Fruit fly (Drosophila melanogaster): ENCODE results near the gene CG14082.
A peak's percentile ranks its signal among the peaks of the same experiment; 100 is the strongest.

The CG14082 gene

dm6 chr3L:19172192-19172824, 33.5 kb upstream of the CG14082 start:
- TF ChIP-seq Hnf4 (GFP tag; optimal IDR thresholded peaks at IDR 0.05) (peak; percentile 63), lola (GFP tag; optimal IDR thresholded peaks at IDR 0.05) (no peak), Jra (GFP tag; optimal IDR thresholded peaks at IDR 0.05) (peak; percentile 11), rgr (GFP tag; optimal IDR thresholded peaks at IDR 0.05) (peak; percentile 71), CG32264 (GFP tag; optimal IDR thresholded peaks at IDR 0.05) (peak; percentile 67), N (GFP tag; optimal IDR thresholded peaks at IDR 0.05) (no peak), Myc (optimal IDR thresholded peaks at IDR 0.05) (no peak), tai (GFP tag; optimal IDR thresholded peaks at IDR 0.05) (peak; percentile 79), dsf (GFP tag; optimal IDR thresholded peaks at IDR 0.05; ENCODE audit: borderline replicate concordance) (no peak), GATAd (GFP tag; optimal IDR thresholded peaks at IDR 0.05) (no peak), fru (GFP tag; optimal IDR thresholded peaks at IDR 0.05) (peak; percentile 81), Hr83 (GFP tag; optimal IDR thresholded peaks at IDR 0.05; ENCODE audit: poor library complexity, severe bottlenecking) (no peak), dl (GFP tag; optimal IDR thresholded peaks at IDR 0.05; ENCODE audit: insufficient read depth in 1 of 2, partially characterized antibody in 2 of 2) (peak in 1 of 2 experiments; percentile 20), CG9705 (GFP tag; optimal IDR thresholded peaks at IDR 0.05) (peak; percentile 34), usp (GFP tag; optimal IDR thresholded peaks at IDR 0.05) (no peak), dmrt93B (GFP tag; optimal IDR thresholded peaks at IDR 0.05) (peak; percentile 78), jim (GFP tag; optimal IDR thresholded peaks at IDR 0.05) (no peak), sage (GFP tag; optimal IDR thresholded peaks at IDR 0.05) (peak; percentile 34), Hr78 (GFP tag; optimal IDR thresholded peaks at IDR 0.05) (no peak), Dfd (GFP tag; optimal IDR thresholded peaks at IDR 0.05) (no peak), OdsH (GFP tag; optimal IDR thresholded peaks at IDR 0.05) (peak; percentile 79), Rel (GFP tag; optimal IDR thresholded peaks at IDR 0.05) (no peak), Rel (tag; optimal IDR thresholded peaks at IDR 0.05) (no peak), Vsx2 (GFP tag; optimal IDR thresholded peaks at IDR 0.05; ENCODE audit: partially characterized antibody) (peak; percentile 66), pan (optimal IDR thresholded peaks at IDR 0.05) (no peak), psq (GFP tag; optimal IDR thresholded peaks at IDR 0.05) (peak; percentile 94), sv (GFP tag; optimal IDR thresholded peaks at IDR 0.05) (no peak), woc (GFP tag; optimal IDR thresholded peaks at IDR 0.05) (peak; percentile 93), brk (GFP tag; optimal IDR thresholded peaks at IDR 0.05) (peak; percentile 15), Abd-B (GFP tag; optimal IDR thresholded peaks at IDR 0.05) (no peak), foxo (GFP tag; optimal IDR thresholded peaks at IDR 0.05) (peak in 1 of 2 experiments; percentile 81), HLH106 (tag; optimal IDR thresholded peaks at IDR 0.05) (peak; percentile 83), Mio (GFP tag; optimal IDR thresholded peaks at IDR 0.05) (no peak), ey (GFP tag; optimal IDR thresholded peaks at IDR 0.05) (peak; percentile 80), h (GFP tag; optimal IDR thresholded peaks at IDR 0.05) (peak; percentile 76), Sp1 (GFP tag; optimal IDR thresholded peaks at IDR 0.05) (peak; percentile 85), br (GFP tag; optimal IDR thresholded peaks at IDR 0.05) (peak; percentile 73), CrebA (GFP tag; optimal IDR thresholded peaks at IDR 0.05; ENCODE audit: borderline replicate concordance) (no peak), Dif (GFP tag; optimal IDR thresholded peaks at IDR 0.05; ENCODE audit: partially characterized antibody) (peak; percentile 50)

DNA sequence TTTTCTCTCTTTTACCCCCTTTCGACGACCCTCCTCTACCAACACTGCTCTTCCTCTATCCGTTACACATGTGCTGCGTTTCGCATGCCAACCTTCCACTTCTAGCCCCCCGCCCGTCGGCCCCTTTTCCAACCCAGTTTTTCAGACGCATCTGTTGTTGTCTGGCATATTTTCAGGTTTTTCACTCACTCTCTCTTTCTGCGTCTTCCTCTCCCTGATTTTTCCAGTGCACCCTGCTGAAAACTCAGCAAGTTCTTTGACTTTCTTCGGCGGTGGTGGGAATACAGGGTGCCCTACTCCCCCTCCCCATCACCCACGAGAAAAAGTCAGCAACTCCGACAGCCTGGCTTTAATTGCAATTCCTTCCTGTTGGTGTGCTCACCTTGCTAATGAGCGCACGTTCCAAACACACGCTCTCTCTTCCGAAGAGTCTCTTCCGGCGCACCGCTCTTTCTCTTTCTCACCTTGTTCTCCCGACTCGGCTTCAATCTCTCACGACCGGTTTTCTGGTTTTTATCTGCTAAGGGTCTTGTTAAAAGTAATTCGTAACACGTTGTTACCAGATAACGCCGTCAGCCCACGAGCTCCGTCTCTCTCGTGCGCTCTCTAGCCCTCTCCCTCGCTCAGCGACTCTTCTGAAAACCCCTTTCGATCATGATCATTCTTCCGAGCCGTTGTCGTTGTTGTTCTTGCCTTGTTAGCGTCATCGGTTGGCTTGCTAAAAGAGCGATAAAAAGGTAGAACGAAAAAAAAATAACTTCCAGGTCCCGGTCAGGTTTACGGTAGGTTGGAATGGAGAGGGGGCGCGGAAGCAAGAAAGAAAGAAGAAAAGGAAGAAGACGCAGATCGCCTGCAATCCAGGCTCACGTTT, 32.8 kb upstream of the CG14082 start:
- no peak for TF ChIP-seq Dfd (GFP tag; optimal IDR thresholded peaks at IDR 0.05)
- TF ChIP-seq usp (GFP tag; optimal IDR thresholded peaks at IDR 0.05) = no peak
- TF ChIP-seq Dif (GFP tag; optimal IDR thresholded peaks at IDR 0.05; ENCODE audit: partially characterized antibody) = peak; percentile 93
- no peak for TF ChIP-seq CG32264 (GFP tag; optimal IDR thresholded peaks at IDR 0.05)
- TF ChIP-seq psq (GFP tag; optimal IDR thresholded peaks at IDR 0.05) = no peak
- TF ChIP-seq dsf (GFP tag; optimal IDR thresholded peaks at IDR 0.05; ENCODE audit: borderline replicate concordance) = no peak
- TF ChIP-seq ey (GFP tag; optimal IDR thresholded peaks at IDR 0.05) = no peak
- no peak for TF ChIP-seq Myc (optimal IDR thresholded peaks at IDR 0.05)
- no peak for TF ChIP-seq Hnf4 (GFP tag; optimal IDR thresholded peaks at IDR 0.05)
- no peak for TF ChIP-seq jim (GFP tag; optimal IDR thresholded peaks at IDR 0.05)
- TF ChIP-seq Vsx2 (GFP tag; optimal IDR thresholded peaks at IDR 0.05; ENCODE audit: partially characterized antibody) = peak; percentile 71
- no peak for TF ChIP-seq woc (GFP tag; optimal IDR thresholded peaks at IDR 0.05)
- TF ChIP-seq h (GFP tag; optimal IDR thresholded peaks at IDR 0.05) = no peak
- no peak for TF ChIP-seq tai (GFP tag; optimal IDR thresholded peaks at IDR 0.05)
- TF ChIP-seq Hr78 (GFP tag; optimal IDR thresholded peaks at IDR 0.05) = no peak
- TF ChIP-seq Rel (GFP tag; optimal IDR thresholded peaks at IDR 0.05) = peak; percentile 67
- TF ChIP-seq Rel (tag; optimal IDR thresholded peaks at IDR 0.05) = no peak
- peak; percentile 63 for TF ChIP-seq fru (GFP tag; optimal IDR thresholded peaks at IDR 0.05)
- no peak for TF ChIP-seq CG9705 (GFP tag; optimal IDR thresholded peaks at IDR 0.05)
- TF ChIP-seq Sp1 (GFP tag; optimal IDR thresholded peaks at IDR 0.05) = no peak
- TF ChIP-seq OdsH (GFP tag; optimal IDR thresholded peaks at IDR 0.05) = no peak
- no peak for TF ChIP-seq HLH106 (tag; optimal IDR thresholded peaks at IDR 0.05)
- TF ChIP-seq Mio (GFP tag; optimal IDR thresholded peaks at IDR 0.05) = no peak
- TF ChIP-seq Abd-B (GFP tag; optimal IDR thresholded peaks at IDR 0.05) = no peak
- no peak for TF ChIP-seq N (GFP tag; optimal IDR thresholded peaks at IDR 0.05)
- TF ChIP-seq pan (optimal IDR thresholded peaks at IDR 0.05) = no peak
- TF ChIP-seq foxo (GFP tag; optimal IDR thresholded peaks at IDR 0.05) = peak in 1 of 2 experiments; percentile 53
- peak; percentile 87 to 93 for TF ChIP-seq dl (GFP tag; optimal IDR thresholded peaks at IDR 0.05; ENCODE audit: insufficient read depth in 1 of 2, partially characterized antibody in 2 of 2)
- no peak for TF ChIP-seq rgr (GFP tag; optimal IDR thresholded peaks at IDR 0.05)
- TF ChIP-seq GATAd (GFP tag; optimal IDR thresholded peaks at IDR 0.05) = no peak
- no peak for TF ChIP-seq dmrt93B (GFP tag; optimal IDR thresholded peaks at IDR 0.05)
- no peak for TF ChIP-seq br (GFP tag; optimal IDR thresholded peaks at IDR 0.05)
- TF ChIP-seq sage (GFP tag; optimal IDR thresholded peaks at IDR 0.05) = peak; percentile 58
- TF ChIP-seq lola (GFP tag; optimal IDR thresholded peaks at IDR 0.05) = no peak
- peak; percentile 62 for TF ChIP-seq CrebA (GFP tag; optimal IDR thresholded peaks at IDR 0.05; ENCODE audit: borderline replicate concordance)
- TF ChIP-seq sv (GFP tag; optimal IDR thresholded peaks at IDR 0.05) = no peak
- TF ChIP-seq Hr83 (GFP tag; optimal IDR thresholded peaks at IDR 0.05; ENCODE audit: poor library complexity, severe bottlenecking) = no peak
- TF ChIP-seq brk (GFP tag; optimal IDR thresholded peaks at IDR 0.05) = no peak
- TF ChIP-seq Jra (GFP tag; optimal IDR thresholded peaks at IDR 0.05) = peak; percentile 20

Measured in whole organism, wandering third instar larva.